Worm (Caenorhabditis elegans): Measurements from ENCODE around the gene C46A5.4.

ce11 chrIV:7728402-7728963 is 28.7 kb downstream of the C46A5.4 start, which contains the start of gene sucg-1:
- TF ChIP-seq unc-62 (GFP tag; optimal IDR thresholded peaks at IDR 0.05) (no peak), ztf-11 (tag; optimal IDR thresholded peaks at IDR 0.05) (no peak), sem-2 (GFP tag; optimal IDR thresholded peaks at IDR 0.05) (no peak), tbx-8 (GFP tag; optimal IDR thresholded peaks at IDR 0.05) (no peak), nhr-237 (tag; optimal IDR thresholded peaks at IDR 0.05) (no peak), unc-39 (tag; optimal IDR thresholded peaks at IDR 0.05) (no peak)

Measured in whole organism, mixed stage, embryonic.